Worm (Caenorhabditis elegans) whole organism, midembryonic: ENCODE data around the gene nep-6.

Experiments used
- T22C8.4 ChIP-seq: fragments of 200-800 bp; sonication (Bioruptor generic); IDR thresholded peaks from 2 replicates; pipeline ENCODE4 v1.3.6; 2022; ENCODE audit warnings: missing genetic modification characterization, missing compliant biosample characterization
- cog-1 ChIP-seq: sonication (generic microtip); optimal IDR thresholded peaks from 2 replicates; lab custom pipeline; 2016; ENCODE audit warnings: missing genetic modification characterization, missing compliant biosample characterization
- flt-1 ChIP-seq: fragments of 200-800 bp; sonication (Bioruptor generic); IDR thresholded peaks from 2 replicates; pipeline ENCODE4 v1.3.6; 2022; ENCODE audit warnings: missing genetic modification characterization, missing compliant biosample characterization
- klf-2 ChIP-seq: fragments of 200-800 bp; sonication (Bioruptor generic); conservative IDR thresholded peaks from 2 replicates; pipeline ENCODE4 v1.3.6; 2022; ENCODE audit warnings: missing genetic modification reagents, missing genetic modification characterization, missing compliant biosample characterization
- med-1 ChIP-seq: sonication (generic microtip); optimal IDR thresholded peaks from 2 replicates; lab custom pipeline; 2017; ENCODE audit warnings: missing genetic modification characterization, mild to moderate bottlenecking, missing compliant biosample characterization, antibody characterized with exemption, missing genetic modification reagents; ENCODE audit not compliant: insufficient read depth
- ref-1 ChIP-seq: fragments of 200-800 bp; sonication (Bioruptor generic); conservative IDR thresholded peaks from 2 replicates; pipeline ENCODE4 v1.3.6; 2022; ENCODE audit warnings: missing genetic modification reagents, missing genetic modification characterization, missing compliant biosample characterization
- tab-1 ChIP-seq: fragments of 200-800 bp; sonication (Bioruptor generic); IDR thresholded peaks from 2 replicates; pipeline ENCODE4 v1.3.6; 2022; ENCODE audit warnings: missing genetic modification characterization, missing compliant biosample characterization
- ztf-23 ChIP-seq: fragments of 200-800 bp; sonication (Bioruptor generic); IDR thresholded peaks from 2 replicates; pipeline ENCODE4 v1.3.6; 2022; ENCODE audit warnings: missing genetic modification reagents, missing genetic modification characterization, missing compliant biosample characterization
- ztf-29 ChIP-seq: fragments of 200-800 bp; sonication (Bioruptor generic); IDR thresholded peaks from 2 replicates; pipeline ENCODE4 v1.3.6; 2022; ENCODE audit warnings: missing genetic modification reagents, missing genetic modification characterization, missing compliant biosample characterization

nep-6 gene

DNA sequence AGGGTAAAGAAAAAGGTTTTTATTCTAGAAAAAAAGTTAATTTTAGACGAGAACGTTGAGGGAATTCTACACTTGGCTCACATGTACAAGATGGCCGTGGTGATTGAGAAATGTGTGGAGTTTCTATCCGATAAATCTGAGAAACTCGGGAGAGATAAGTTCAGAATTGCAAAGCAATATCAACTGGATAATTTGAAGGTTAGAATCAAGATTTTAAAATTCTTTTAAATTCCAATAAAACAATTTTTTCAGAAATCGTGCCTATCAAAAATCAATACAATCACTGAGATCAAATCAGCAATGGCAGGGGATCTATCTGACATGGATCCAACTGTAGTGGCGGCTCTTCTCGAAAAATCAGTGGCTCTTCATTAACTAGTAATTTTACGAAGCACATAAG is 38.4 kb upstream of the nep-6 start, which contains the start of gene Y49F6C.2:
TSS of gene Y49F6C.2 (plus strand) at position 301 of the 400 bp plus-strand sequence.
- no peak for TF ChIP-seq ztf-23 (GFP tag; lab: Robert Waterston, UW)

DNA sequence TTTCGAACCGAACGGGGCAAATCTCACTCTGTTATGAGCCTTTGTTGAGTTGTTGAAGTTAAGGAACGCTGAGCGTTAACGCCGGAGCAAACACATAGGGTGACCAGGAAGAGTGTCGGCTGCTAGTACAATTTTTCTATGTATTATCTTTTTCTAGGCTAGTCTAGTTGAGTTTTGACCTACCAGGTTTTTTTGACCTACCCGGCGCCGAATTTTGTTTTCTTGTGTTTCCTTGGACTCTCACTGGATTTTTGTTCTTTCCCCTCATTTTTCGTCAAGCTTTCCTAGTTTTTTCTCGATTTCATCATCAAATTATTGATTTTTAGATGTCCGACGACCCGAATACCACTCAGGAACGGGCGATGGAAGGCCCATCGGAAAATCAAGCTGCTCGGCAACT is 35.1 kb upstream of the nep-6 start, which contains the start of gene T06D4.1:
TSS of gene T06D4.1 (plus strand) at position 321 of the 400 bp plus-strand sequence.
- TF ChIP-seq klf-2 (GFP tag; lab: Robert Waterston, UW) (no peak), ztf-23 (GFP tag; lab: Robert Waterston, UW) (no peak), T22C8.4 (GFP tag; lab: Robert Waterston, UW) (no peak), flt-1 (GFP tag; lab: Robert Waterston, UW) (no peak), ref-1 (no peak), cog-1 (tag; lab: Kevin White, UChicago) (no peak), ztf-29 (GFP tag; lab: Robert Waterston, UW) (no peak), tab-1 (no peak), med-1 (no peak)

DNA sequence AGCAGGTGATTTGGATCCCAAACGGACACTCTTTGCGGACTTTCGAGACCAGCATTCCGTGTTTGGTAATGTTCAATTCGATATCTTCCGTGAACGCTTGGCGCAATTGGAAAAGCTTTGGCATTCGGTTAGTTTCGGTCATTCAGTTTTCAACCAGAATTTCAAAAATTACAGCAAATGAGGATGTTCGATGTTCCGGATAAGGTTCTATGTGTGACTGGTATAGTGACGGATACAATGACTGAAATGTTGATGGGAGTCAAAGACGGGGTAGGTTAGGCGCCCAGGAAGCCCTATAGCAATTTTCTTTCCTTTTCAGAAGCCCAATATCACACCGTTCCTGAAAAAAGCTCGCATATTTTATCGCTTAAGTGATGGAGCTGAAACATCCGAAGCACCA is 33.5 kb upstream of the nep-6 start:
- TF ChIP-seq ztf-29 (GFP tag; lab: Robert Waterston, UW), result no peak
- no peak for TF ChIP-seq klf-2 (GFP tag; lab: Robert Waterston, UW)
- TF ChIP-seq cog-1 (tag; lab: Kevin White, UChicago), result no peak
- TF ChIP-seq med-1, result no peak
- TF ChIP-seq ztf-23 (GFP tag; lab: Robert Waterston, UW), result no peak
- TF ChIP-seq ref-1, result no peak
- no peak for TF ChIP-seq T22C8.4 (GFP tag; lab: Robert Waterston, UW)
- TF ChIP-seq tab-1, result no peak
- TF ChIP-seq flt-1 (GFP tag; lab: Robert Waterston, UW), result no peak

DNA sequence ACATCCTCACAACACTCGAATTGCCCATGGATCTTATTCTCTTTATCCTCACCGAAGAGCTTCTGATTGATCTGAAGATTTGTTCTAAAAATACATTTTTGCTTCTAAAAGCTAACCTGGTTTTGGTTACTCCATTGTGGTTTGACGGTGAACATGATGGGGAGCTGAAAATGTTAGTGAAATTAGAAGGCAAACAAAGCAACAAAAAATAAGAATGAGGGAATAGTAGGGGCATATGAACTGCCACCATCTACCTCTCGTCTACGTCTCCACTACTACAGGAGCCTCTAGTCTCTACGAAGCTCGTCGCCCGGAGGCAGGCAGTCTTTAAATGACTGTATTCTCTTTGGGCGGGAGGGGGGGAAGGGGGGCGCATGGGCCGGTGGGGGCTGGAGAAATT is 30.9 kb upstream of the nep-6 start, which contains the start of gene T06D4.2:
TSS of gene T06D4.2 (minus strand) at position 170 of the 400 bp plus-strand sequence.
- TF ChIP-seq cog-1 (tag; lab: Kevin White, UChicago), result no peak
- TF ChIP-seq klf-2 (GFP tag; lab: Robert Waterston, UW), result no peak

DNA sequence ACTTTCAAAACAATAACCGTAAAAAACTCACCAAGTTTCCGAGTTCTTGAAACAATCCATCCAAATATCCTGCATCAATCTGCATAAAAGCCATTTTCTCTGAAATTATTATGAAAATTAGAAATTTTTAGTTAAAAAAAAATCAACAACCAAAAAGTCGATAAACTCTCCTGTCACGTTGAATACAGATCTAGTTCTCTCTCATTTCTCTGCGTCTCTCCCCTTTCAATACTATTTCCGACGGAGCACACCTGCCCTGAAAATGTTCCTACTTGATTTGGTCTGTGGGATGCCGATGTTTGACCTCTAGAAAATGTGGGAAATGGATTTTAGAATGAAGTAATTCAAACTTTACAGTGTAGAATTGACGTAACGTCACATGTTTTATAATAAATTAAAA is 29.1 kb upstream of the nep-6 start, which contains the start of gene T06D4.6:
TSS of gene T06D4.6 (minus strand) at position 101 of the 400 bp plus-strand sequence.
- TF ChIP-seq flt-1 (GFP tag; lab: Robert Waterston, UW) (no peak), ztf-23 (GFP tag; lab: Robert Waterston, UW) (no peak), med-1 (no peak), T22C8.4 (GFP tag; lab: Robert Waterston, UW) (no peak), tab-1 (no peak), ref-1 (no peak), klf-2 (GFP tag; lab: Robert Waterston, UW) (no peak)

DNA sequence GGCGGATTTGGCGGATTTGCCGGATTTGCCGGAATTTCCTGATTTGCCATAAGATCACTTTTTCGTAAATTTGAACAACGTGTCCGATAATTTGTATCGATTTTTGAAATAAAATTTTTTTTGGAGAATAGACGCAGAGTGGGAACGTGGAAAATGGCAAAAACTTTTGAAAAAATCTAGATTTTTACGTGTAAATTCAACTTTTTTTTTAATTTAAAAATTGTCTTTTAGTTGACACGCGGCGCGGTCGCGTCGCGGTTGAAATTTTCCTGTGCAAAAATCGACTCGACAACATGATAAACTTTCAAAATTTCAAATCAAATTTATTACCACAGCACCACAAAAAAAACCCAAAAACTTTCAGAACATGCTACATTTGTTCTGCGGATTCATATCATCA is 21.1 kb upstream of the nep-6 start, which contains the start of gene nep-20:
TSS of gene nep-20 (minus strand) at position 101 of the 400 bp plus-strand sequence.
- TF ChIP-seq cog-1 (tag; lab: Kevin White, UChicago) (no peak), med-1 (no peak), ref-1 (no peak), tab-1 (no peak), klf-2 (GFP tag; lab: Robert Waterston, UW) (no peak), flt-1 (GFP tag; lab: Robert Waterston, UW) (no peak), ztf-23 (GFP tag; lab: Robert Waterston, UW) (no peak), T22C8.4 (GFP tag; lab: Robert Waterston, UW) (no peak), ztf-29 (GFP tag; lab: Robert Waterston, UW) (no peak)

DNA sequence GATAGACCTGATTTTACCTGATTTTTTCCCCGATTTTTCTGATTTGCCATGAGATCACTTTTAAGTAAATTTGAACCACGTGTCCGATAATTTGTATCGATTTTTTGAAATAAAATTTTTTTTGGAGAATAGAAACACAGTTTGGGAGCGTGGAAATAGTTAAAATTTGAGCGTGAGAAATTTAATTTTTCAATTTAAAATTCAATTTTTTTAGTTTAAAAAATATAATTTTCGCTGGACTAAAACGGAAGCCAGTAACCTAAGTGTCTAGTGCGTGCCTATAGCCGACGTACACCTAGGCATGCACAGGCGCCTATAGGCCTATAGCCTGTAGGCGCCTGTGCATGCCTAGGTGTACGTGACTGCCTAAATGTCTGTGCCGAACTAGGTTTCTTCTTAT is 17.4 kb upstream of the nep-6 start, which contains the start of gene nep-9:
TSS of gene nep-9 (minus strand) at position 101 of the 400 bp plus-strand sequence.
- TF ChIP-seq cog-1 (tag; lab: Kevin White, UChicago) (no peak), T22C8.4 (GFP tag; lab: Robert Waterston, UW) (no peak), flt-1 (GFP tag; lab: Robert Waterston, UW) (no peak), klf-2 (GFP tag; lab: Robert Waterston, UW) (no peak), ztf-29 (GFP tag; lab: Robert Waterston, UW) (no peak), ztf-23 (GFP tag; lab: Robert Waterston, UW) (no peak), ref-1 (no peak), tab-1 (no peak), med-1 (no peak)

DNA sequence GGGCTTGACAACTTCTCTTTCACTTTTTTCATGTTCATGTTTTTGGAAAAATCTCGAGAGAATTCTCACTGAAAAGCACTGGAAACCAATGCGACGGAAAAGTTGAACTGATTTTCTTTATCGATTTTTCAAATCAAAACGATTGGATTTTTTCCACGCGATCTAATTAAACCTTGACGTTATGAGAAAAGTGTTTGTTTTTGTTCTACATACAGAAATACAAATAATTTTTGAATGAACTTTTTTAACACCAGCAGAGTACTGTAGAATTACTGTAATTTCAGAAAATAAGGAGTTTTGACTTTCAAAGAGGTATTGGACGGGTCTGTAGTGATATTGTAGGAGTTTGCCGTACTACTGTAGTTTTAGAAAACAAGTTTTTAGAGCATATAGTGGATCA is 13.8 kb upstream of the nep-6 start, which contains the start of gene nep-10:
TSS of gene nep-10 (minus strand) at position 101 of the 400 bp plus-strand sequence.
- TF ChIP-seq T22C8.4 (GFP tag; lab: Robert Waterston, UW), result no peak
- TF ChIP-seq ztf-29 (GFP tag; lab: Robert Waterston, UW), result no peak
- no peak for TF ChIP-seq klf-2 (GFP tag; lab: Robert Waterston, UW)
- TF ChIP-seq cog-1 (tag; lab: Kevin White, UChicago), result no peak
- TF ChIP-seq tab-1, result no peak
- TF ChIP-seq ref-1, result no peak
- no peak for TF ChIP-seq med-1

DNA sequence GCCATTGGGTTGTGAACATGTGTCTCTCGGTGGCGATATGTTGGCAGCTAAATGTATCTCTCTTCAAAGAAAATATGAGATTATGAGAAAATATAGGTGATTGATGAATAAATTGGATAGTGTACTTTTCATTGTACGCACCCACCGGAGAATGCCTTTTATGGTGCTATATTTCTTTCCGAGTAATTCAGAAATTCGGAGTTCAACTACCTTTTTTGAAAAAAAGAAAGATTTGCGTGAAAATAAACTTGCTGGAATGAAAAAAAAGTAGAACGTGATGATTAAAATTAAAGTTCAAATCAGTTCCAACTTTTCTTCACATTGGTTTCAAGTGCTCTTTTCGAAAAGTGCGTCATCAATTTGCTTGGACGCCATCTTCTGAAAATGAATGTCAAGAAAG is 13.1 kb upstream of the nep-6 start, which contains the start of gene nep-8:
TSS of gene nep-8 (plus strand) at position 301 of the 400 bp plus-strand sequence.
- TF ChIP-seq klf-2 (GFP tag; lab: Robert Waterston, UW), result no peak
- TF ChIP-seq cog-1 (tag; lab: Kevin White, UChicago), result no peak
- TF ChIP-seq ztf-29 (GFP tag; lab: Robert Waterston, UW), result no peak
- no peak for TF ChIP-seq ref-1
- no peak for TF ChIP-seq T22C8.4 (GFP tag; lab: Robert Waterston, UW)
- no peak for TF ChIP-seq tab-1
- no peak for TF ChIP-seq flt-1 (GFP tag; lab: Robert Waterston, UW)
- TF ChIP-seq med-1, result no peak
- TF ChIP-seq ztf-23 (GFP tag; lab: Robert Waterston, UW), result no peak

DNA sequence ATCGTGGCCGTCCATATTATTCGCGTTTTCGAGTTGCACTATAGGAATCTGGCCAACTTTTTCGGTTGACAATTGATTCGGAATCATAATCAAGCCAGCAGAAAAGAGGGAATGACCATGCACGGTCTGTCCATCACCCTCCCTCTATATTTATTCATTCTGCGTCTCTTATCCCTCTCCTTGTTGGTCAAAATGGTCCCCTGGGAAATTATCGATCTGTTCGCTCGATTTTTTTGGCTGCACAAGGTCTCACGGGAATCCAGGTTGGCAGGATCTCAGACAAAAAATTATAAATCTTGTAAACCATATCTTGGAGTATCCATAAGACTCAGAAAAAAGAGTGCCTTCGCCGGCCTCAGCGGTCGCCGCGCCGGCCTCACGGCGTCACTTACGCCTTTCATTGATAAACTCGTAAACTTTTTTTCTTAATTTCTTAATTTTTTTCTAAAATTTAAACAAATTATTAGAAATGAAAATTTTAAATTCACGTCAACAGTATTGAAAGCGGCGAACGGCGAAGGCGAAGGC is 2.2 kb upstream of the nep-6 start, which contains the start of the genes F18A12.7 and F18A12.2:
TSS of gene F18A12.7 (minus strand) at position 101 of the 528 bp plus-strand sequence.
TSS of gene F18A12.2 (plus strand) at position 478 of the 528 bp plus-strand sequence.
- TF ChIP-seq ref-1, result no peak
- TF ChIP-seq ztf-23 (GFP tag; lab: Robert Waterston, UW), result no peak
- no peak for TF ChIP-seq klf-2 (GFP tag; lab: Robert Waterston, UW)
- no peak for TF ChIP-seq ztf-29 (GFP tag; lab: Robert Waterston, UW)
- TF ChIP-seq med-1, result no peak
- TF ChIP-seq tab-1, result no peak
- no peak for TF ChIP-seq T22C8.4 (GFP tag; lab: Robert Waterston, UW)
- TF ChIP-seq flt-1 (GFP tag; lab: Robert Waterston, UW), result no peak
- TF ChIP-seq cog-1 (tag; lab: Kevin White, UChicago), result no peak
